Fruit fly (Drosophila melanogaster) whole organism, embryonic: ENCODE measurements around the gene CG12643.
A peak's percentile ranks its signal among the peaks of the same experiment; 100 is the strongest.

Experiments used
- Adf1 ChIP-seq: fragments of 200-800 bp; sonication (Bioruptor generic); IDR thresholded peaks from 2 replicates; pipeline ENCODE4 v1.3.6; 2022; ENCODE audit warnings: missing biosample characterization, missing genetic modification characterization
- Bteb2 ChIP-seq: fragments of 200-800 bp; sonication (Bioruptor generic); optimal IDR thresholded peaks from 2 replicates; lab custom pipeline; 2016; ENCODE audit warnings: missing biosample characterization, missing genetic modification characterization
- CG10543 ChIP-seq: fragments of 200-800 bp; sonication (Bioruptor generic); optimal IDR thresholded peaks from 3 replicates; lab custom pipeline; 2017; ENCODE audit warnings: missing biosample characterization, mild to moderate bottlenecking, missing genetic modification characterization, moderate library complexity
- CG10654 ChIP-seq: fragments of 200-800 bp; sonication (Bioruptor generic); optimal IDR thresholded peaks from 2 replicates; lab custom pipeline; 2016; ENCODE audit warnings: missing biosample characterization, missing genetic modification characterization
- CG11085 ChIP-seq: fragments of 200-800 bp; sonication (Bioruptor generic); IDR thresholded peaks from 2 replicates; pipeline ENCODE4 v1.3.6; 2022; ENCODE audit warnings: missing biosample characterization, missing genetic modification characterization
- CG11504 ChIP-seq: fragments of 200-800 bp; sonication (Bioruptor generic); optimal IDR thresholded peaks from 3 replicates; lab custom pipeline; 2019; ENCODE audit warnings: missing biosample characterization, mild to moderate bottlenecking, missing genetic modification characterization, moderate library complexity
- CG12104 ChIP-seq: fragments of 200-800 bp; sonication (Bioruptor generic); optimal IDR thresholded peaks from 3 replicates; lab custom pipeline; 2016; ENCODE audit warnings: missing biosample characterization, missing genetic modification characterization
- CG14860 ChIP-seq: fragments of 200-800 bp; sonication (Bioruptor generic); IDR thresholded peaks from 3 replicates; pipeline ENCODE4 v1.3.6; 2022; ENCODE audit warnings: missing biosample characterization, missing genetic modification characterization; ENCODE audit not compliant: partially characterized antibody
- CG17829 ChIP-seq: fragments of 200-800 bp; optimal IDR thresholded peaks from 2 replicates; lab custom pipeline; 2019; ENCODE audit warnings: missing biosample characterization, mild to moderate bottlenecking, missing genetic modification characterization, moderate library complexity
- CG18011 ChIP-seq: fragments of 200-800 bp; sonication (Bioruptor generic); optimal IDR thresholded peaks from 2 replicates; lab custom pipeline; 2017; ENCODE audit warnings: missing biosample characterization, missing genetic modification characterization, mild to moderate bottlenecking, moderate library complexity, missing genotype
- CG18764 ChIP-seq: fragments of 200-800 bp; sonication (Bioruptor generic); optimal IDR thresholded peaks from 3 replicates; lab custom pipeline; 2016; ENCODE audit warnings: missing biosample characterization, missing genetic modification characterization
- CG2199 ChIP-seq: fragments of 200-800 bp; sonication (Bioruptor generic); IDR thresholded peaks from 3 replicates; pipeline ENCODE4 v1.3.6; 2022; ENCODE audit warnings: missing biosample characterization, missing genetic modification characterization
- CG2712 ChIP-seq: fragments of 200-800 bp; optimal IDR thresholded peaks from 3 replicates; lab custom pipeline; 2019; ENCODE audit warnings: missing biosample characterization, mild to moderate bottlenecking, missing genetic modification characterization, moderate library complexity
- CG31365 ChIP-seq: fragments of 200-800 bp; sonication (Bioruptor generic); optimal IDR thresholded peaks from 2 replicates; lab custom pipeline; 2018; ENCODE audit warnings: missing biosample characterization, mild to moderate bottlenecking, missing genetic modification characterization
- CG31388 ChIP-seq: fragments of 200-800 bp; sonication (Bioruptor generic); optimal IDR thresholded peaks from 2 replicates; lab custom pipeline; 2016; ENCODE audit warnings: missing biosample characterization, missing genetic modification characterization
- CG3163 ChIP-seq: fragments of 200-800 bp; sonication (Bioruptor generic); optimal IDR thresholded peaks from 3 replicates; lab custom pipeline; 2016; ENCODE audit warnings: missing biosample characterization, missing genetic modification characterization
- CG32532 ChIP-seq: fragments of 200-800 bp; sonication (Bioruptor generic); IDR thresholded peaks from 2 replicates; pipeline ENCODE4 v1.3.6; 2022; ENCODE audit warnings: missing biosample characterization, missing genetic modification characterization
- CG32772 ChIP-seq: fragments of 200-800 bp; sonication (Bioruptor generic); IDR thresholded peaks from 2 replicates; pipeline ENCODE4 v1.3.6; 2022; ENCODE audit warnings: missing biosample characterization, missing genetic modification characterization
- CG4617 ChIP-seq: fragments of 200-800 bp; sonication (Bioruptor generic); optimal IDR thresholded peaks from 3 replicates; lab custom pipeline; 2016; ENCODE audit warnings: missing biosample characterization, missing genetic modification characterization, borderline replicate concordance
- CG6791 ChIP-seq: fragments of 200-800 bp; sonication (Bioruptor generic); IDR thresholded peaks from 3 replicates; pipeline ENCODE4 v1.3.6; 2022; ENCODE audit warnings: missing biosample characterization, missing genetic modification characterization; ENCODE audit not compliant: partially characterized antibody
- CG7271 ChIP-seq: fragments of 200-800 bp; sonication (Bioruptor generic); optimal IDR thresholded peaks from 2 replicates; lab custom pipeline; 2018; ENCODE audit warnings: missing biosample characterization, mild to moderate bottlenecking, missing genetic modification characterization, moderate library complexity
- CG7987 ChIP-seq: fragments of 200-800 bp; sonication (Bioruptor generic); optimal IDR thresholded peaks from 2 replicates; lab custom pipeline; 2018; ENCODE audit warnings: missing biosample characterization, mild to moderate bottlenecking, missing genetic modification characterization, moderate library complexity
- CG8290 ChIP-seq, 3 experiments: fragments of 200-800 bp; sonication (Bioruptor generic); optimal IDR thresholded peaks; 2 replicates each; lab custom pipeline; 2016 to 2019; ENCODE audit warnings: missing biosample characterization in 3 of 3, missing genetic modification characterization in 3 of 3, mild to moderate bottlenecking in 2 of 3, moderate library complexity in 1 of 3
- CG8478 ChIP-seq: fragments of >200 bp; optimal IDR thresholded peaks from 2 replicates; lab custom pipeline; 2018
- CG9437 ChIP-seq: fragments of 200-800 bp; sonication (Bioruptor generic); optimal IDR thresholded peaks from 2 replicates; lab custom pipeline; 2018; ENCODE audit warnings: missing biosample characterization, mild to moderate bottlenecking, missing genetic modification characterization
- Dek ChIP-seq: fragments of 200-800 bp; sonication (Bioruptor generic); optimal IDR thresholded peaks from 3 replicates; lab custom pipeline; 2019; ENCODE audit warnings: missing biosample characterization, mild to moderate bottlenecking, missing genetic modification characterization, moderate library complexity
- Dp ChIP-seq: fragments of 200-800 bp; sonication (Bioruptor generic); optimal IDR thresholded peaks from 2 replicates; lab custom pipeline; 2018; ENCODE audit warnings: missing biosample characterization, mild to moderate bottlenecking, missing genetic modification characterization, moderate library complexity
- Drgx ChIP-seq: fragments of 200-800 bp; sonication (Bioruptor generic); IDR thresholded peaks from 2 replicates; pipeline ENCODE4 v1.3.6; 2022; ENCODE audit warnings: missing biosample characterization, missing genetic modification characterization
- H15 ChIP-seq: fragments of 200-800 bp; sonication (Bioruptor generic); IDR thresholded peaks from 3 replicates; pipeline ENCODE4 v1.3.6; 2022; ENCODE audit warnings: missing biosample characterization, missing genetic modification characterization
- Jarid2 ChIP-seq: fragments of 200-800 bp; sonication (Bioruptor generic); optimal IDR thresholded peaks from 3 replicates; lab custom pipeline; 2017; ENCODE audit warnings: mild to moderate bottlenecking, missing biosample characterization, missing genetic modification reagents, missing genetic modification characterization
- Nf-YB ChIP-seq: fragments of 200-800 bp; sonication (Bioruptor generic); optimal IDR thresholded peaks from 3 replicates; lab custom pipeline; 2019; ENCODE audit warnings: missing biosample characterization, mild to moderate bottlenecking, missing genetic modification characterization, moderate library complexity
- Opbp ChIP-seq: fragments of 200-800 bp; sonication (Bioruptor generic); IDR thresholded peaks from 3 replicates; pipeline ENCODE4 v1.3.6; 2022; ENCODE audit warnings: missing biosample characterization, missing genetic modification characterization; ENCODE audit not compliant: partially characterized antibody
- Sin3A ChIP-seq: fragments of >200 bp; optimal IDR thresholded peaks from 2 replicates; lab custom pipeline; 2018
- Ssrp ChIP-seq: fragments of 200-800 bp; sonication (Bioruptor generic); optimal IDR thresholded peaks from 2 replicates; lab custom pipeline; 2018; ENCODE audit warnings: missing biosample characterization, mild to moderate bottlenecking, missing genetic modification characterization, moderate library complexity
- Taf1 ChIP-seq: fragments of 200-800 bp; sonication (Bioruptor generic); IDR thresholded peaks from 2 replicates; pipeline ENCODE4 v1.3.6; 2022; ENCODE audit warnings: missing biosample characterization, missing genetic modification characterization
- ase ChIP-seq: fragments of 200-800 bp; sonication (Bioruptor generic); IDR thresholded peaks from 3 replicates; pipeline ENCODE4 v1.3.6; 2022; ENCODE audit warnings: missing biosample characterization, missing genetic modification characterization
- az2 ChIP-seq: fragments of 200-800 bp; sonication (Bioruptor generic); optimal IDR thresholded peaks from 3 replicates; lab custom pipeline; 2016; ENCODE audit warnings: missing biosample characterization, missing genetic modification characterization
- cas ChIP-seq: fragments of 200-800 bp; sonication (Bioruptor generic); IDR thresholded peaks from 2 replicates; pipeline ENCODE4 v1.3.6; 2022; ENCODE audit warnings: missing biosample characterization, missing genetic modification characterization
- crc ChIP-seq: fragments of 200-800 bp; sonication (Bioruptor generic); optimal IDR thresholded peaks from 2 replicates; lab custom pipeline; 2016; ENCODE audit warnings: missing biosample characterization, missing genetic modification characterization
- crol ChIP-seq: fragments of 200-800 bp; sonication (Bioruptor generic); IDR thresholded peaks from 2 replicates; pipeline ENCODE4 v1.3.6; 2022; ENCODE audit warnings: missing biosample characterization, missing genetic modification characterization
- dati ChIP-seq: fragments of 200-800 bp; sonication (Bioruptor generic); IDR thresholded peaks from 2 replicates; pipeline ENCODE4 v1.3.6; 2022; ENCODE audit warnings: missing biosample characterization, missing genetic modification characterization
- dm ChIP-seq: fragments of 200-800 bp; sonication (Bioruptor generic); optimal IDR thresholded peaks from 3 replicates; lab custom pipeline; 2016; ENCODE audit warnings: missing biosample characterization, missing genetic modification characterization
- fru ChIP-seq: fragments of >200 bp; optimal IDR thresholded peaks from 2 replicates; lab custom pipeline; 2017
- grau ChIP-seq: fragments of 200-800 bp; optimal IDR thresholded peaks from 3 replicates; lab custom pipeline; 2019; ENCODE audit warnings: missing biosample characterization, mild to moderate bottlenecking, missing genetic modification characterization, moderate library complexity
- hth ChIP-seq: fragments of >200 bp; optimal IDR thresholded peaks from 2 replicates; lab custom pipeline; 2017; ENCODE audit warnings: inconsistent platforms
- nau ChIP-seq: fragments of 200-800 bp; sonication (Bioruptor generic); optimal IDR thresholded peaks from 3 replicates; lab custom pipeline; 2017; ENCODE audit warnings: missing biosample characterization, mild to moderate bottlenecking, missing genetic modification characterization, missing genetic modification reagents
- pum ChIP-seq: fragments of 200-800 bp; sonication (Bioruptor generic); optimal IDR thresholded peaks from 2 replicates; lab custom pipeline; 2016; ENCODE audit warnings: missing biosample characterization, missing genetic modification characterization
- sens ChIP-seq: fragments of 200-800 bp; sonication (Bioruptor generic); peaks from one replicate; lab custom pipeline; 2016; ENCODE audit warnings: missing biosample characterization, missing genetic modification characterization
- seq ChIP-seq: fragments of 200-800 bp; sonication (Bioruptor generic); IDR thresholded peaks from 2 replicates; pipeline ENCODE4 v1.3.6; 2022; ENCODE audit warnings: missing biosample characterization, missing genetic modification characterization
- shn ChIP-seq: fragments of 200-800 bp; sonication (Bioruptor generic); optimal IDR thresholded peaks from 3 replicates; lab custom pipeline; 2016; ENCODE audit warnings: missing biosample characterization, missing genetic modification characterization
- stwl ChIP-seq: fragments of 200-800 bp; sonication (Bioruptor generic); optimal IDR thresholded peaks from 3 replicates; lab custom pipeline; 2018; ENCODE audit warnings: missing biosample characterization, mild to moderate bottlenecking, missing genetic modification characterization, moderate library complexity
- toy ChIP-seq: fragments of 200-800 bp; sonication (Bioruptor generic); IDR thresholded peaks from 2 replicates; pipeline ENCODE4 v1.3.6; 2022; ENCODE audit warnings: missing biosample characterization, missing genetic modification characterization
- zen ChIP-seq: fragments of 200-800 bp; sonication (Bioruptor generic); optimal IDR thresholded peaks from 3 replicates; lab custom pipeline; 2018; ENCODE audit warnings: missing biosample characterization, mild to moderate bottlenecking, missing genetic modification characterization, moderate library complexity

Gene CG12643

DNA sequence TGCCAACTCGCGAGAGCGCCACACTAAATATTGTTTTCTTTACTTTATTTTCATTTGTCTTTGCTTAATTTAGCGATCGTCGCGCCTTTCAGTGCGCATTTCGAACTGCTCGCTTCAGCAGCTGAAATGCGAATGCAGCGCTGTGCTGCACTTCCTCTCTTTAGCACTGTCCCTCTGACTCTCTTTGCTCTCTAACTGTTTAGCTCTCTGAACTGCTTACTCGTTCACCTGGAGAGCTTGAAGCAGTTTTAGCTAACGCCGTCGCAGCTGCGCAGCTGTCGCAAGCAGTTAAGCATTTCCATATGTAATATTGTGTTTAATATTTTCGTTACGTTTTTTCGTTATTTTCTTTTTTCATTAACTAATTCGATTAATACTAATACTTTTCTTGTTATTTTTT lies 43.9 kb upstream of the CG12643 start:
- TF ChIP-seq Ssrp (tag; lab: Kevin White, UChicago): no peak
- TF ChIP-seq CG2199 (GFP tag; lab: Robert Waterston, UW): peak; percentile 36; the same call in 1 of the 3 replicates
- TF ChIP-seq CG32772 (GFP tag; lab: Robert Waterston, UW): no peak
- TF ChIP-seq hth (lab: Kevin White, UChicago): no peak
- TF ChIP-seq CG8290 (GFP tag; optimal IDR thresholded peaks at IDR 0.05; lab: Kevin White, UChicago): peak; percentile 20
- no peak for TF ChIP-seq CG8290 (tag; optimal IDR thresholded peaks at IDR 0.05; lab: Kevin White, UChicago)
- no peak for TF ChIP-seq CG7271 (tag; lab: Kevin White, UChicago)
- TF ChIP-seq Nf-YB (GFP tag; lab: Kevin White, UChicago): no peak
- no peak for TF ChIP-seq CG31388
- no peak for TF ChIP-seq crc (GFP tag; lab: Kevin White, UChicago)
- TF ChIP-seq Sin3A (lab: Kevin White, UChicago): no peak
- no peak for TF ChIP-seq CG12104 (GFP tag; lab: Kevin White, UChicago)
- TF ChIP-seq Dp: no peak
- TF ChIP-seq CG18011 (GFP tag; lab: Kevin White, UChicago): no peak
- TF ChIP-seq CG6791 (GFP tag; lab: Robert Waterston, UW): no peak
- 0 out of 3 replicates have a peak, but pooled peaks have one; percentile 19 for TF ChIP-seq ase
- no peak for TF ChIP-seq H15 (GFP tag; lab: Robert Waterston, UW)
- no peak for TF ChIP-seq crol (GFP tag; lab: Robert Waterston, UW)
- no peak for TF ChIP-seq CG18764 (GFP tag; lab: Kevin White, UChicago)
- TF ChIP-seq pum: no peak
- TF ChIP-seq Adf1 (GFP tag; lab: Robert Waterston, UW): no peak
- TF ChIP-seq az2: no peak
- TF ChIP-seq grau: no peak
- no peak for TF ChIP-seq Bteb2 (GFP tag; lab: Kevin White, UChicago)
- no peak for TF ChIP-seq fru (lab: Kevin White, UChicago)
- TF ChIP-seq Dek: no peak
- TF ChIP-seq CG10543 (GFP tag; lab: Kevin White, UChicago): no peak
- TF ChIP-seq sens (GFP tag; lab: Kevin White, UChicago): peak; percentile 46
- peak; percentile 48; the same call in 1 of the 2 replicates for TF ChIP-seq Drgx
- TF ChIP-seq zen: no peak
- peak; percentile 14; the same call in 1 of the 3 replicates for TF ChIP-seq CG14860 (GFP tag; lab: Robert Waterston, UW)
- TF ChIP-seq toy (GFP tag; lab: Robert Waterston, UW): no peak
- TF ChIP-seq CG11504 (tag; lab: Kevin White, UChicago): no peak
- no peak for TF ChIP-seq Taf1 (GFP tag; lab: Robert Waterston, UW)
- TF ChIP-seq shn (GFP tag; lab: Kevin White, UChicago): no peak
- TF ChIP-seq CG2712: no peak
- no peak for TF ChIP-seq CG11085 (GFP tag; lab: Robert Waterston, UW)
- TF ChIP-seq CG17829: no peak
- no peak for TF ChIP-seq seq (GFP tag; lab: Robert Waterston, UW)
- no peak for TF ChIP-seq dati
- TF ChIP-seq CG4617: no peak
- TF ChIP-seq dm (GFP tag; lab: Kevin White, UChicago): no peak
- TF ChIP-seq CG9437 (GFP tag; lab: Kevin White, UChicago): peak; percentile 67
- no peak for TF ChIP-seq cas (GFP tag; lab: Robert Waterston, UW)
- peak; percentile 44 for TF ChIP-seq Jarid2
- no peak for TF ChIP-seq CG8478 (lab: Kevin White, UChicago)
- peak; percentile 95 for TF ChIP-seq CG31365 (tag; lab: Kevin White, UChicago)
- no peak for TF ChIP-seq nau (GFP tag; lab: Kevin White, UChicago)
- TF ChIP-seq CG7987 (GFP tag; lab: Kevin White, UChicago): no peak
- no peak for TF ChIP-seq Opbp (GFP tag; lab: Robert Waterston, UW)
- peak; percentile 63 for TF ChIP-seq CG3163 (GFP tag; lab: Kevin White, UChicago)
- 0 out of 2 replicates have a peak, but pooled peaks have one; percentile 9 for TF ChIP-seq CG32532 (GFP tag; lab: Robert Waterston, UW)
- peak; percentile 65 for TF ChIP-seq stwl (tag; lab: Kevin White, UChicago)
- TF ChIP-seq CG10654 (GFP tag; lab: Kevin White, UChicago): no peak
